Fruit fly (Drosophila melanogaster): ENCODE results near the gene mthl2.

- TF ChIP-seq psq (optimal IDR thresholded peaks at IDR 0.05) (no peak), Sin3A (optimal IDR thresholded peaks at IDR 0.05) (no peak)
These were observed 29.8 kb downstream of the mthl2 start for dm6 chr3L:5634188-5634894.

Measured in Kc167 (cell line).